Fruit fly (Drosophila melanogaster): ENCODE results near the gene COX5A.

Gene COX5A

dm6 chr3R:11779357-11780018 is 39.7 kb upstream of the COX5A start (continued):
- TF ChIP-seq acj6 (GFP tag; optimal IDR thresholded peaks at IDR 0.05) (peak; percentile 95), Gug (GFP tag; IDR thresholded peaks at IDR 0.05) (peak; percentile 74), Ets96B (tag; optimal IDR thresholded peaks at IDR 0.05) (peak; percentile 94), salr (GFP tag; optimal IDR thresholded peaks at IDR 0.05) (peak; percentile 87 to 91), CG15336 (GFP tag; IDR thresholded peaks at IDR 0.05) (peak; percentile 74), CG11902 (GFP tag; optimal IDR thresholded peaks at IDR 0.05) (peak; percentile 89), spab (GFP tag; optimal IDR thresholded peaks at IDR 0.05) (peak; percentile 88), Blimp-1 (GFP tag; optimal IDR thresholded peaks at IDR 0.05) (peak; percentile 93), vri (GFP tag; optimal IDR thresholded peaks at IDR 0.05) (peak; percentile 85), CG11294 (GFP tag; IDR thresholded peaks at IDR 0.05) (no peak; the same call in 1 of the 2 replicates), CG32006 (GFP tag; optimal IDR thresholded peaks at IDR 0.05) (peak; percentile 93), CG16779 (tag; optimal IDR thresholded peaks at IDR 0.05) (peak; percentile 81), CG31627 (GFP tag; optimal IDR thresholded peaks at IDR 0.05) (peak; percentile 91), CG8319 (GFP tag; optimal IDR thresholded peaks at IDR 0.05) (peak; percentile 83), CG8119 (GFP tag; IDR thresholded peaks at IDR 0.05) (peak; percentile 84), CG6854 (GFP tag; optimal IDR thresholded peaks at IDR 0.05) (peak; percentile 60), CG1621 (tag; optimal IDR thresholded peaks at IDR 0.05) (peak; percentile 81), Hr4 (GFP tag; optimal IDR thresholded peaks at IDR 0.05) (peak; percentile 88), CG10631 (GFP tag; optimal IDR thresholded peaks at IDR 0.05) (peak; percentile 91), fd85E (GFP tag; optimal IDR thresholded peaks at IDR 0.05) (peak; percentile 67), esn (GFP tag; optimal IDR thresholded peaks at IDR 0.05) (peak; percentile 95), ss (GFP tag; optimal IDR thresholded peaks at IDR 0.05) (peak; percentile 79 to 91), CG10669 (GFP tag; optimal IDR thresholded peaks at IDR 0.05) (peak; percentile 90), net (GFP tag; optimal IDR thresholded peaks at IDR 0.05) (peak; percentile 85), Hr38 (GFP tag; optimal IDR thresholded peaks at IDR 0.05) (no peak), CG6276 (GFP tag; optimal IDR thresholded peaks at IDR 0.05) (peak; percentile 76), Eip78C (GFP tag) (peak; percentile 99), Sox102F (GFP tag; optimal IDR thresholded peaks at IDR 0.05) (peak; percentile 93), topi (GFP tag; optimal IDR thresholded peaks at IDR 0.05) (peak; percentile 96), Smox (GFP tag; optimal IDR thresholded peaks at IDR 0.05) (peak; percentile 94), CG9139 (GFP tag; optimal IDR thresholded peaks at IDR 0.05) (peak; percentile 78), Ets21C (GFP tag; optimal IDR thresholded peaks at IDR 0.05) (peak; percentile 90)

- TF ChIP-seq Eip78C (GFP tag): peak; percentile 99
- TF ChIP-seq CG16779 (tag; optimal IDR thresholded peaks at IDR 0.05): peak; percentile 95
- TF ChIP-seq CG8319 (GFP tag; optimal IDR thresholded peaks at IDR 0.05): peak; percentile 93
- peak; percentile 97 for TF ChIP-seq eg (GFP tag; IDR thresholded peaks at IDR 0.05)
- peak; percentile 97 for TF ChIP-seq esn (GFP tag; optimal IDR thresholded peaks at IDR 0.05)
- TF ChIP-seq ss (GFP tag; optimal IDR thresholded peaks at IDR 0.05): peak; percentile 96 to 98
- TF ChIP-seq CG7368 (GFP tag; optimal IDR thresholded peaks at IDR 0.05): peak; percentile 96
- TF ChIP-seq net (GFP tag; optimal IDR thresholded peaks at IDR 0.05): peak; percentile 97
- peak; percentile 92 for TF ChIP-seq CG9139 (GFP tag; optimal IDR thresholded peaks at IDR 0.05)
- TF ChIP-seq CG34406 (GFP tag; optimal IDR thresholded peaks at IDR 0.05): peak; percentile 98
- peak; percentile 93 for TF ChIP-seq Lpt (GFP tag; optimal IDR thresholded peaks at IDR 0.05)
- TF ChIP-seq vri (GFP tag; optimal IDR thresholded peaks at IDR 0.05): peak; percentile 78
- peak; percentile 94 to 99 for TF ChIP-seq salr (GFP tag; optimal IDR thresholded peaks at IDR 0.05)
- peak; percentile 95 for TF ChIP-seq CG11902 (GFP tag; optimal IDR thresholded peaks at IDR 0.05)
- TF ChIP-seq pdm3 (GFP tag; optimal IDR thresholded peaks at IDR 0.05): peak; percentile 93
- TF ChIP-seq achi (GFP tag; optimal IDR thresholded peaks at IDR 0.05): peak; percentile 97
- TF ChIP-seq OdsH (GFP tag; optimal IDR thresholded peaks at IDR 0.05): peak; percentile 98
- peak; percentile 92 for TF ChIP-seq CG11294 (GFP tag; IDR thresholded peaks at IDR 0.05)
- peak; percentile 67 for TF ChIP-seq Eip93F (GFP tag; optimal IDR thresholded peaks at IDR 0.05)
- peak; percentile 92 for TF ChIP-seq topi (GFP tag; optimal IDR thresholded peaks at IDR 0.05)
- TF ChIP-seq fd85E (GFP tag; optimal IDR thresholded peaks at IDR 0.05): peak; percentile 88
- TF ChIP-seq lz (GFP tag; optimal IDR thresholded peaks at IDR 0.05): peak; percentile 94
- TF ChIP-seq CG4318 (GFP tag; optimal IDR thresholded peaks at IDR 0.05): peak; percentile 98
- peak; percentile 91 for TF ChIP-seq Sox102F (GFP tag; optimal IDR thresholded peaks at IDR 0.05)
- peak; percentile 99 for TF ChIP-seq CG32006 (GFP tag; optimal IDR thresholded peaks at IDR 0.05)
- peak; percentile 97 for TF ChIP-seq svp (GFP tag)
- peak; percentile 98 for TF ChIP-seq CG3919 (GFP tag; optimal IDR thresholded peaks at IDR 0.05)
- TF ChIP-seq dsx (GFP tag; optimal IDR thresholded peaks at IDR 0.05; ENCODE audit: poor library complexity, severe bottlenecking): peak; percentile 95
- no peak for TF ChIP-seq fkh (GFP tag; optimal IDR thresholded peaks at IDR 0.05)
- peak; percentile 98 for TF ChIP-seq fd59A (GFP tag; optimal IDR thresholded peaks at IDR 0.05)
Measured at dm6 chr3R:11780181-11780688, 38.9 kb upstream of the COX5A start.

Data from whole organism, prepupa.